Worm (Caenorhabditis elegans): ENCODE data around the gene srx-77.

DNA sequence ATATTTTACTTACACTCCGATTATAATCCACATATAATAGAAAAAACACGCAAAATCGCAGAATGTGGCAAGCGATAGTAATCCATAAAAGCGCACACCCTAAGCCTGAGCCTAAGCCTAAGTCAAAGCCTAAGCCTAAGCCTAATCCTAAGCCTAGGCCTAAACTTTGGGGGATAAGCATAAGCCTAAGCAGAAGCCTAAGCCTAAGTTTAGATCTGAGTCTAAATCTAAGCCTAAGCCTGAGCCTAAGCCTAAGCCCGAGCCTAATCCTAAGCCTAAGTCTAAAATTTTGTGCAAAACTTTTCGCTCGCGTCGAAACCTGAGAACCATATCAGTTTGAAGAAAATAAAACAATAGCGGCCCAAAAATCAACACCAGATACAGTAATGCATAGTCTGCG, 15.6 kb upstream of the srx-77 start:
- peak; percentile 73 for TF ChIP-seq ceh-36 (tag; optimal IDR thresholded peaks at IDR 0.05)
- no peak for TF ChIP-seq scrt-1 (GFP tag; IDR thresholded peaks at IDR 0.05)

Measured in whole organism, early embryonic.